Fruit fly (Drosophila melanogaster) whole organism, embryonic: ENCODE results near the gene Lmpt.

ENCODE experiments used
- ATbp ChIP-seq: fragments of 200-800 bp; sonication (Bioruptor generic); optimal IDR thresholded peaks from 2 replicates; lab custom pipeline; 2017; ENCODE audit warnings: missing biosample characterization, mild to moderate bottlenecking, missing genetic modification characterization, missing genetic modification reagents
- Bgb ChIP-seq: fragments of 200-800 bp; sonication (Bioruptor generic); IDR thresholded peaks from 2 replicates; pipeline ENCODE4 v1.3.6; 2022; ENCODE audit warnings: missing biosample characterization, missing genetic modification characterization; ENCODE audit not compliant: partially characterized antibody
- Bteb2 ChIP-seq: fragments of 200-800 bp; sonication (Bioruptor generic); optimal IDR thresholded peaks from 2 replicates; lab custom pipeline; 2016; ENCODE audit warnings: missing biosample characterization, missing genetic modification characterization
- CG10209 ChIP-seq: fragments of 200-800 bp; sonication (Bioruptor generic); optimal IDR thresholded peaks from 3 replicates; lab custom pipeline; 2017; ENCODE audit warnings: missing biosample characterization, mild to moderate bottlenecking, missing genetic modification characterization, missing genetic modification reagents
- CG10366 ChIP-seq: fragments of 200-800 bp; sonication (Bioruptor generic); IDR thresholded peaks from 2 replicates; pipeline ENCODE4 v1.3.6; 2022; ENCODE audit warnings: missing biosample characterization, missing genetic modification characterization
- CG10543 ChIP-seq: fragments of 200-800 bp; sonication (Bioruptor generic); optimal IDR thresholded peaks from 3 replicates; lab custom pipeline; 2017; ENCODE audit warnings: missing biosample characterization, mild to moderate bottlenecking, missing genetic modification characterization, moderate library complexity
- CG11085 ChIP-seq: fragments of 200-800 bp; sonication (Bioruptor generic); IDR thresholded peaks from 2 replicates; pipeline ENCODE4 v1.3.6; 2022; ENCODE audit warnings: missing biosample characterization, missing genetic modification characterization
- CG11093 ChIP-seq: fragments of 200-800 bp; sonication (Bioruptor generic); IDR thresholded peaks from 3 replicates; pipeline ENCODE4 v1.3.6; 2022; ENCODE audit warnings: missing biosample characterization, missing genetic modification characterization
- CG11456 ChIP-seq: fragments of 200-800 bp; sonication (Bioruptor generic); IDR thresholded peaks from 3 replicates; pipeline ENCODE4 v1.3.6; 2022; ENCODE audit warnings: missing biosample characterization, missing genetic modification characterization
- CG1233 ChIP-seq: fragments of 200-800 bp; sonication (Bioruptor generic); optimal IDR thresholded peaks from 4 replicates; lab custom pipeline; 2018; ENCODE audit warnings: missing biosample characterization, mild to moderate bottlenecking, missing genetic modification characterization
- CG15011 ChIP-seq: fragments of 200-800 bp; sonication (Bioruptor generic); optimal IDR thresholded peaks from 3 replicates; lab custom pipeline; 2018; ENCODE audit warnings: missing biosample characterization, mild to moderate bottlenecking, missing genetic modification characterization
- CG15073 ChIP-seq: fragments of 200-800 bp; sonication (Bioruptor generic); optimal IDR thresholded peaks from 2 replicates; lab custom pipeline; 2016; ENCODE audit warnings: missing biosample characterization, missing genetic modification characterization
- CG15601 ChIP-seq: fragments of 200-800 bp; sonication (Bioruptor generic); optimal IDR thresholded peaks from 3 replicates; lab custom pipeline; 2019; ENCODE audit warnings: missing biosample characterization, mild to moderate bottlenecking, missing genetic modification characterization, moderate library complexity
- CG17912 ChIP-seq: fragments of 200-800 bp; sonication (Bioruptor generic); optimal IDR thresholded peaks from 2 replicates; lab custom pipeline; 2018; ENCODE audit warnings: missing biosample characterization, mild to moderate bottlenecking, missing genetic modification characterization
- CG34224 ChIP-seq: fragments of 200-800 bp; sonication (Bioruptor generic); IDR thresholded peaks from 3 replicates; pipeline ENCODE4 v1.3.6; 2022; ENCODE audit warnings: missing biosample characterization, missing genetic modification characterization; ENCODE audit not compliant: partially characterized antibody
- CG4282 ChIP-seq: fragments of 200-800 bp; sonication (Bioruptor generic); optimal IDR thresholded peaks from 2 replicates; lab custom pipeline; 2016; ENCODE audit warnings: missing biosample characterization, missing genetic modification characterization
- CG4820 ChIP-seq: fragments of 200-800 bp; sonication (Bioruptor generic); optimal IDR thresholded peaks from 3 replicates; lab custom pipeline; 2016; ENCODE audit warnings: missing biosample characterization, missing genetic modification characterization
- CG4854 ChIP-seq: fragments of 200-800 bp; sonication (Bioruptor generic); optimal IDR thresholded peaks from 2 replicates; lab custom pipeline; 2016; ENCODE audit warnings: missing biosample characterization, missing genetic modification characterization, inconsistent platforms
- CG5180 ChIP-seq: fragments of 200-800 bp; sonication (Bioruptor generic); optimal IDR thresholded peaks from 3 replicates; lab custom pipeline; 2017; ENCODE audit warnings: missing biosample characterization, missing genetic modification characterization, mild to moderate bottlenecking, moderate library complexity, missing genetic modification reagents
- CG6654 ChIP-seq: fragments of 200-800 bp; sonication (Bioruptor generic); optimal IDR thresholded peaks from 2 replicates; lab custom pipeline; 2017; ENCODE audit warnings: missing biosample characterization, mild to moderate bottlenecking, missing genetic modification characterization
- CG6854 ChIP-seq: fragments of 200-800 bp; sonication (Bioruptor generic); optimal IDR thresholded peaks from 3 replicates; lab custom pipeline; 2017; ENCODE audit warnings: missing biosample characterization, mild to moderate bottlenecking, missing genetic modification characterization
- CG7271 ChIP-seq: fragments of 200-800 bp; sonication (Bioruptor generic); optimal IDR thresholded peaks from 2 replicates; lab custom pipeline; 2018; ENCODE audit warnings: missing biosample characterization, mild to moderate bottlenecking, missing genetic modification characterization, moderate library complexity
- CG7963 ChIP-seq: fragments of 200-800 bp; sonication (Bioruptor generic); IDR thresholded peaks from 3 replicates; pipeline ENCODE4 v1.3.6; 2022; ENCODE audit warnings: missing biosample characterization, missing genetic modification characterization; ENCODE audit not compliant: partially characterized antibody
- CTCF ChIP-seq: fragments of 200-800 bp; sonication (Bioruptor generic); optimal IDR thresholded peaks from 2 replicates; lab custom pipeline; 2017; ENCODE audit warnings: missing biosample characterization, mild to moderate bottlenecking, missing genetic modification characterization, moderate library complexity
- Camta ChIP-seq: fragments of 200-800 bp; sonication (Bioruptor generic); optimal IDR thresholded peaks from 2 replicates; lab custom pipeline; 2016; ENCODE audit warnings: missing biosample characterization, missing genetic modification characterization
- Deaf1 ChIP-seq: fragments of 200-800 bp; optimal IDR thresholded peaks from 3 replicates; lab custom pipeline; 2019; ENCODE audit warnings: missing biosample characterization, mild to moderate bottlenecking, missing genetic modification characterization, moderate library complexity
- Dfd ChIP-seq, 2 experiments: fragments of >200 bp; optimal IDR thresholded peaks; 2 replicates each; lab custom pipeline; 2017; ENCODE audit warnings: missing biosample characterization in 2 of 2, missing genetic modification characterization in 2 of 2
- Eip74EF ChIP-seq, 2 experiments: fragments of 200-800 bp in 1 of 2; fragments of >200 bp in 1 of 2; sonication (Bioruptor generic) in 1 of 2; optimal IDR thresholded peaks; 2 replicates each; lab custom pipeline; 2017 to 2019; ENCODE audit warnings: missing biosample characterization in 2 of 2, missing genetic modification characterization in 2 of 2, mild to moderate bottlenecking in 1 of 2, moderate library complexity in 1 of 2
- HLH3B ChIP-seq: fragments of 200-800 bp; sonication (Bioruptor generic); IDR thresholded peaks from 2 replicates; pipeline ENCODE4 v1.3.6; 2022; ENCODE audit warnings: missing biosample characterization, missing genetic modification characterization
- Hr78 ChIP-seq, 2 experiments: fragments of 200-800 bp in 1 of 2; fragments of >200 bp in 1 of 2; sonication (Bioruptor generic) in 1 of 2; optimal IDR thresholded peaks; 2 replicates each; lab custom pipeline; 2017 to 2019; ENCODE audit warnings: missing biosample characterization in 2 of 2, missing genetic modification characterization in 2 of 2, mild to moderate bottlenecking in 1 of 2, moderate library complexity in 1 of 2
- Jarid2 ChIP-seq: fragments of 200-800 bp; sonication (Bioruptor generic); optimal IDR thresholded peaks from 3 replicates; lab custom pipeline; 2017; ENCODE audit warnings: mild to moderate bottlenecking, missing biosample characterization, missing genetic modification reagents, missing genetic modification characterization
- Max ChIP-seq: fragments of 200-800 bp; sonication (Bioruptor generic); optimal IDR thresholded peaks from 2 replicates; lab custom pipeline; 2016; ENCODE audit warnings: missing biosample characterization, mild to moderate bottlenecking, missing genetic modification characterization
- Med ChIP-seq: fragments of 200-800 bp; sonication (Bioruptor generic); peaks from one replicate; lab custom pipeline; 2016; ENCODE audit warnings: missing biosample characterization, missing genetic modification characterization, mild to moderate bottlenecking, inconsistent platforms, moderate library complexity
- NC2β ChIP-seq: fragments of 200-800 bp; sonication (Bioruptor generic); optimal IDR thresholded peaks from 2 replicates; lab custom pipeline; 2016; ENCODE audit warnings: missing biosample characterization, missing genetic modification characterization
- Sin3A ChIP-seq: fragments of >200 bp; optimal IDR thresholded peaks from 2 replicates; lab custom pipeline; 2018
- Spps ChIP-seq: fragments of 200-800 bp; sonication (Bioruptor generic); optimal IDR thresholded peaks from 2 replicates; lab custom pipeline; 2018; ENCODE audit warnings: missing biosample characterization, mild to moderate bottlenecking, missing genetic modification characterization
- az2 ChIP-seq: fragments of 200-800 bp; sonication (Bioruptor generic); optimal IDR thresholded peaks from 3 replicates; lab custom pipeline; 2016; ENCODE audit warnings: missing biosample characterization, missing genetic modification characterization
- bcd ChIP-seq: fragments of 200-800 bp; sonication (Bioruptor generic); optimal IDR thresholded peaks from 2 replicates; lab custom pipeline; 2017; ENCODE audit warnings: missing biosample characterization, mild to moderate bottlenecking, missing genetic modification characterization
- chif ChIP-seq, 2 experiments: fragments of 200-800 bp; sonication (Bioruptor generic); optimal IDR thresholded peaks; 3 replicates each; lab custom pipeline; 2016; ENCODE audit warnings: missing biosample characterization in 2 of 2, missing genetic modification characterization in 2 of 2
- dan ChIP-seq: fragments of 200-800 bp; sonication (Bioruptor generic); IDR thresholded peaks from 2 replicates; pipeline ENCODE4 v1.3.6; 2022; ENCODE audit warnings: missing biosample characterization, missing genetic modification characterization
- exex ChIP-seq: fragments of 200-800 bp; sonication (Bioruptor generic); optimal IDR thresholded peaks from 4 replicates; lab custom pipeline; 2018; ENCODE audit warnings: missing biosample characterization, mild to moderate bottlenecking, missing genetic modification characterization, moderate library complexity
- fd102C ChIP-seq: fragments of 200-800 bp; sonication (Bioruptor generic); optimal IDR thresholded peaks from 2 replicates; lab custom pipeline; 2018; ENCODE audit warnings: missing biosample characterization, mild to moderate bottlenecking, missing genetic modification characterization, moderate library complexity
- gfzf ChIP-seq: fragments of 200-800 bp; sonication (Bioruptor generic); optimal IDR thresholded peaks from 2 replicates; lab custom pipeline; 2016; ENCODE audit warnings: missing biosample characterization, mild to moderate bottlenecking, missing genetic modification characterization, moderate library complexity
- hb ChIP-seq: fragments of 200-800 bp; sonication (Bioruptor generic); IDR thresholded peaks from 3 replicates; pipeline ENCODE4 v1.3.6; 2022; ENCODE audit warnings: missing biosample characterization, missing genetic modification characterization; ENCODE audit not compliant: partially characterized antibody
- her ChIP-seq: fragments of 200-800 bp; sonication (Bioruptor generic); optimal IDR thresholded peaks from 2 replicates; lab custom pipeline; 2016; ENCODE audit warnings: missing biosample characterization, missing genetic modification characterization
- otp ChIP-seq: fragments of 200-800 bp; sonication (Bioruptor generic); IDR thresholded peaks from 3 replicates; pipeline ENCODE4, ENCODE4 v1.3.6; 2022; ENCODE audit warnings: missing biosample characterization, missing genetic modification characterization
- pzg ChIP-seq: fragments of 200-800 bp; sonication (Bioruptor generic); optimal IDR thresholded peaks from 3 replicates; lab custom pipeline; 2018; ENCODE audit warnings: missing biosample characterization, mild to moderate bottlenecking, missing genetic modification characterization, moderate library complexity
- scrt ChIP-seq: fragments of 200-800 bp; sonication (Bioruptor generic); optimal IDR thresholded peaks from 2 replicates; lab custom pipeline; 2018; ENCODE audit warnings: missing biosample characterization, mild to moderate bottlenecking, missing genetic modification characterization, moderate library complexity
- usp ChIP-seq: fragments of >200 bp; optimal IDR thresholded peaks from 2 replicates; lab custom pipeline; 2017; ENCODE audit warnings: missing biosample characterization, missing genetic modification characterization
- wdn ChIP-seq: fragments of 200-800 bp; sonication (Bioruptor generic); IDR thresholded peaks from 2 replicates; pipeline ENCODE4 v1.3.6; 2022; ENCODE audit warnings: missing biosample characterization, missing genetic modification characterization

Lmpt gene

dm6 chr3L:16915766-16916476 is 50.8 kb downstream of the Lmpt start (continued):
- TF ChIP-seq CG15073 (GFP tag; lab: Kevin White, UChicago) = no peak
- no peak for TF ChIP-seq CG17912 (GFP tag; lab: Kevin White, UChicago)
- peak; percentile 70 for TF ChIP-seq Jarid2
- TF ChIP-seq az2 = no peak
- TF ChIP-seq CTCF (GFP tag; lab: Kevin White, UChicago) = no peak
- no peak for TF ChIP-seq wdn (GFP tag; lab: Robert Waterston, UW)
- TF ChIP-seq CG6854 (GFP tag; lab: Kevin White, UChicago) = no peak
- TF ChIP-seq usp = no peak
- TF ChIP-seq Med (GFP tag; lab: Kevin White, UChicago) = peak; percentile 65
- no peak for TF ChIP-seq CG11093 (GFP tag; lab: Robert Waterston, UW)
- no peak for TF ChIP-seq fd102C (GFP tag; lab: Kevin White, UChicago)
- TF ChIP-seq chif (GFP tag; optimal IDR thresholded peaks at IDR 0.05; lab: Kevin White, UChicago) = no peak
- no peak for TF ChIP-seq Spps (tag; lab: Kevin White, UChicago)
- TF ChIP-seq Eip74EF (GFP tag; optimal IDR thresholded peaks at IDR 0.05; lab: Kevin White, UChicago) = no peak
- TF ChIP-seq HLH3B (GFP tag; lab: Robert Waterston, UW) = peak; percentile 44; the same call in 1 of the 2 replicates
- TF ChIP-seq CG4820 (GFP tag; lab: Kevin White, UChicago) = no peak
- TF ChIP-seq Sin3A (lab: Kevin White, UChicago) = no peak
- TF ChIP-seq NC2β (GFP tag; lab: Kevin White, UChicago) = no peak
- TF ChIP-seq CG10209 = no peak
- no peak for TF ChIP-seq Camta (GFP tag; lab: Kevin White, UChicago)
- no peak for TF ChIP-seq Dfd (GFP tag; optimal IDR thresholded peaks at IDR 0.05; lab: Kevin White, UChicago)
- no peak for TF ChIP-seq CG7963 (GFP tag; lab: Robert Waterston, UW)
- no peak for TF ChIP-seq CG10543 (GFP tag; lab: Kevin White, UChicago)
- TF ChIP-seq dan (GFP tag; lab: Robert Waterston, UW) = no peak
- TF ChIP-seq CG4854 = no peak
- TF ChIP-seq hb (GFP tag; lab: Robert Waterston, UW) = no peak
- TF ChIP-seq Bteb2 = no peak
- TF ChIP-seq scrt (GFP tag; lab: Kevin White, UChicago) = no peak
- no peak for TF ChIP-seq pzg (GFP tag; lab: Kevin White, UChicago)
- TF ChIP-seq CG15011 (GFP tag; lab: Kevin White, UChicago) = no peak
- no peak for TF ChIP-seq CG15601 (tag; lab: Kevin White, UChicago)
- no peak for TF ChIP-seq Max (GFP tag; lab: Kevin White, UChicago)
- no peak for TF ChIP-seq CG11085 (GFP tag; lab: Robert Waterston, UW)
- no peak for TF ChIP-seq CG11456 (GFP tag; lab: Robert Waterston, UW)
- TF ChIP-seq bcd (GFP tag; lab: Kevin White, UChicago) = peak; percentile 2
- TF ChIP-seq Hr78 (GFP tag; optimal IDR thresholded peaks at IDR 0.05; lab: Kevin White, UChicago) = no peak
- no peak for TF ChIP-seq CG5180
- peak; percentile 67 for TF ChIP-seq Deaf1 (tag; lab: Kevin White, UChicago)
- no peak for TF ChIP-seq CG34224 (GFP tag; lab: Robert Waterston, UW)
- TF ChIP-seq CG1233 (GFP tag; lab: Kevin White, UChicago) = no peak
- TF ChIP-seq Bgb (GFP tag; lab: Robert Waterston, UW) = peak; percentile 25; the same call in 1 of the 2 replicates
- no peak for TF ChIP-seq gfzf (GFP tag; lab: Kevin White, UChicago)
- no peak for TF ChIP-seq CG4282 (GFP tag; lab: Kevin White, UChicago)
- no peak for TF ChIP-seq CG7271
- no peak for TF ChIP-seq otp
- no peak for TF ChIP-seq exex (tag; lab: Kevin White, UChicago)
- no peak for TF ChIP-seq ATbp
- TF ChIP-seq CG6654 = no peak
- no peak for TF ChIP-seq her
- no peak for TF ChIP-seq CG10366 (GFP tag; lab: Robert Waterston, UW)
